Fruit fly (Drosophila melanogaster): Measurements from ENCODE around the gene CG12170.

- peak; percentile 70 for TF ChIP-seq Pif1B (GFP tag; optimal IDR thresholded peaks at IDR 0.05)
- TF ChIP-seq CG12605 (GFP tag; IDR thresholded peaks at IDR 0.05), result peak; percentile 71
- TF ChIP-seq rn (GFP tag; IDR thresholded peaks at IDR 0.05), result peak; percentile 40; the same call in 1 of the 2 replicates
- peak; percentile 86 for TF ChIP-seq CG14655 (GFP tag; optimal IDR thresholded peaks at IDR 0.05)
- TF ChIP-seq EcR (GFP tag; optimal IDR thresholded peaks at IDR 0.05), result no peak
- TF ChIP-seq Ets98B (GFP tag; IDR thresholded peaks at IDR 0.05), result peak; percentile 86
- no peak for TF ChIP-seq CG13204 (GFP tag; optimal IDR thresholded peaks at IDR 0.05)
- no peak for TF ChIP-seq CG8159 (tag; optimal IDR thresholded peaks at IDR 0.05)
- TF ChIP-seq D1 (tag; optimal IDR thresholded peaks at IDR 0.05), result no peak
- TF ChIP-seq CG4496 (GFP tag; IDR thresholded peaks at IDR 0.05), result peak; percentile 84
- TF ChIP-seq CG8301 (tag; optimal IDR thresholded peaks at IDR 0.05), result peak; percentile 85
- TF ChIP-seq CG32121 (GFP tag; IDR thresholded peaks at IDR 0.05), result peak; percentile 79
- no peak for TF ChIP-seq Pif1A (GFP tag; optimal IDR thresholded peaks at IDR 0.05)
These were observed 46.1 kb downstream of the CG12170 start for dm6 chr3R:5682921-5683748.

Measured in whole organism, pupa.